Fruit fly (Drosophila melanogaster): ENCODE data around the gene I-t.

The I-t gene

dm6 chr3R:11703730-11704129, at the start of gene I-t:
Gene I-t (plus strand): TSS chr3R:11704030.
- no peak for TF ChIP-seq CG15710 (tag; optimal IDR thresholded peaks at IDR 0.05)
- no peak for TF ChIP-seq CG10348 (GFP tag; IDR thresholded peaks at IDR 0.05)
- TF ChIP-seq CG34367 (tag; optimal IDR thresholded peaks at IDR 0.05): no peak
- TF ChIP-seq Snoo (tag; optimal IDR thresholded peaks at IDR 0.05): no peak
- TF ChIP-seq CG4496 (GFP tag; IDR thresholded peaks at IDR 0.05): no peak
- no peak for TF ChIP-seq D1 (tag; optimal IDR thresholded peaks at IDR 0.05)
- TF ChIP-seq Pif1A (GFP tag; optimal IDR thresholded peaks at IDR 0.05): no peak
- TF ChIP-seq CG12605 (GFP tag; IDR thresholded peaks at IDR 0.05): no peak
- TF ChIP-seq CG13204 (GFP tag; optimal IDR thresholded peaks at IDR 0.05): no peak
- no peak for TF ChIP-seq CG32121 (GFP tag; IDR thresholded peaks at IDR 0.05)
- TF ChIP-seq CG8301 (tag; optimal IDR thresholded peaks at IDR 0.05): no peak
- TF ChIP-seq CG8159 (tag; optimal IDR thresholded peaks at IDR 0.05): no peak
- TF ChIP-seq rn (GFP tag; IDR thresholded peaks at IDR 0.05): no peak

- TF ChIP-seq CG8301 (tag; optimal IDR thresholded peaks at IDR 0.05): peak; percentile 96
- peak; percentile 92 for TF ChIP-seq CG9948 (tag; optimal IDR thresholded peaks at IDR 0.05)
- TF ChIP-seq D1 (tag; optimal IDR thresholded peaks at IDR 0.05): peak; percentile 88
- peak; percentile 93 for TF ChIP-seq Snoo (tag; optimal IDR thresholded peaks at IDR 0.05)
- TF ChIP-seq Ets98B (GFP tag; IDR thresholded peaks at IDR 0.05): peak; percentile 98
- peak; percentile 85 for TF ChIP-seq CG15710 (tag; optimal IDR thresholded peaks at IDR 0.05)
- TF ChIP-seq EcR (GFP tag; optimal IDR thresholded peaks at IDR 0.05): peak; percentile 11
- TF ChIP-seq Pif1A (GFP tag; optimal IDR thresholded peaks at IDR 0.05): peak; percentile 95
- peak; percentile 63 for TF ChIP-seq CG10348 (GFP tag; IDR thresholded peaks at IDR 0.05)
- peak; percentile 95 for TF ChIP-seq CG17806 (tag; optimal IDR thresholded peaks at IDR 0.05)
- TF ChIP-seq rn (GFP tag; IDR thresholded peaks at IDR 0.05): peak; percentile 89
- TF ChIP-seq Pif1B (GFP tag; optimal IDR thresholded peaks at IDR 0.05): peak; percentile 97
- peak; percentile 97 for TF ChIP-seq fd96Ca (GFP tag; IDR thresholded peaks at IDR 0.05)
- TF ChIP-seq CG12605 (GFP tag; IDR thresholded peaks at IDR 0.05): peak; percentile 97
- peak; percentile 91 for TF ChIP-seq CG34367 (tag; optimal IDR thresholded peaks at IDR 0.05)
- peak; percentile 97 for TF ChIP-seq CG14655 (GFP tag; optimal IDR thresholded peaks at IDR 0.05)
- peak; percentile 80 for TF ChIP-seq gl (tag; optimal IDR thresholded peaks at IDR 0.05)
- TF ChIP-seq CG8159 (tag; optimal IDR thresholded peaks at IDR 0.05): peak; percentile 91
- TF ChIP-seq CG13204 (GFP tag; optimal IDR thresholded peaks at IDR 0.05): peak; percentile 70
- peak; percentile 98 for TF ChIP-seq CG4496 (GFP tag; IDR thresholded peaks at IDR 0.05)
- TF ChIP-seq CG32121 (GFP tag; IDR thresholded peaks at IDR 0.05): peak; percentile 98
Measured at dm6 chr3R:11655873-11656374, 47.9 kb upstream of the I-t start, which contains the start of gene CG42327. Gene CG42327 (plus strand): TSS chr3R:11656149.

dm6 chr3R:11656614-11657216, 47.1 kb upstream of the I-t start:
- TF ChIP-seq EcR (GFP tag; optimal IDR thresholded peaks at IDR 0.05) (peak; percentile 60), gl (tag; optimal IDR thresholded peaks at IDR 0.05) (peak; percentile 98), CG17806 (tag; optimal IDR thresholded peaks at IDR 0.05) (peak; percentile 99), Pif1A (GFP tag; optimal IDR thresholded peaks at IDR 0.05) (peak; percentile 99), Pif1B (GFP tag; optimal IDR thresholded peaks at IDR 0.05) (peak; percentile 100), CG32121 (GFP tag; IDR thresholded peaks at IDR 0.05) (peak; percentile 99), CG13204 (GFP tag; optimal IDR thresholded peaks at IDR 0.05) (peak; percentile 96), Ets98B (GFP tag; IDR thresholded peaks at IDR 0.05) (peak; percentile 99), rn (GFP tag; IDR thresholded peaks at IDR 0.05) (peak; percentile 97), D1 (tag; optimal IDR thresholded peaks at IDR 0.05) (peak; percentile 97), CG8301 (tag; optimal IDR thresholded peaks at IDR 0.05) (peak; percentile 99), Snoo (tag; optimal IDR thresholded peaks at IDR 0.05) (peak; percentile 98), CG8159 (tag; optimal IDR thresholded peaks at IDR 0.05) (peak; percentile 99), CG4496 (GFP tag; IDR thresholded peaks at IDR 0.05) (peak; percentile 99), CG14655 (GFP tag; optimal IDR thresholded peaks at IDR 0.05) (peak; percentile 99), CG15710 (tag; optimal IDR thresholded peaks at IDR 0.05) (peak; percentile 99), CG10348 (GFP tag; IDR thresholded peaks at IDR 0.05) (peak; percentile 94), fd96Ca (GFP tag; IDR thresholded peaks at IDR 0.05) (peak; percentile 99), CG12605 (GFP tag; IDR thresholded peaks at IDR 0.05) (peak; percentile 99), CG34367 (tag; optimal IDR thresholded peaks at IDR 0.05) (peak; percentile 99), CG9948 (tag; optimal IDR thresholded peaks at IDR 0.05) (peak; percentile 99)

dm6 chr3R:11657786-11658193, 46.0 kb upstream of the I-t start:
- TF ChIP-seq fd96Ca (GFP tag; IDR thresholded peaks at IDR 0.05) (peak; percentile 62; the same call in 1 of the 3 replicates), Pif1B (GFP tag; optimal IDR thresholded peaks at IDR 0.05) (peak; percentile 86), CG8159 (tag; optimal IDR thresholded peaks at IDR 0.05) (peak; percentile 87), gl (tag; optimal IDR thresholded peaks at IDR 0.05) (peak; percentile 76), CG14655 (GFP tag; optimal IDR thresholded peaks at IDR 0.05) (peak; percentile 80), CG8301 (tag; optimal IDR thresholded peaks at IDR 0.05) (peak; percentile 78), CG13204 (GFP tag; optimal IDR thresholded peaks at IDR 0.05) (peak; percentile 74), CG17806 (tag; optimal IDR thresholded peaks at IDR 0.05) (peak; percentile 87), CG9948 (tag; optimal IDR thresholded peaks at IDR 0.05) (peak; percentile 83), CG4496 (GFP tag; IDR thresholded peaks at IDR 0.05) (peak; percentile 90), CG15710 (tag; optimal IDR thresholded peaks at IDR 0.05) (peak; percentile 85), Snoo (tag; optimal IDR thresholded peaks at IDR 0.05) (peak; percentile 78), Ets98B (GFP tag; IDR thresholded peaks at IDR 0.05) (peak; percentile 74), CG32121 (GFP tag; IDR thresholded peaks at IDR 0.05) (peak; percentile 76), CG10348 (GFP tag; IDR thresholded peaks at IDR 0.05) (no peak), CG12605 (GFP tag; IDR thresholded peaks at IDR 0.05) (peak; percentile 56; the same call in 1 of the 2 replicates), Pif1A (GFP tag; optimal IDR thresholded peaks at IDR 0.05) (peak; percentile 83), CG34367 (tag; optimal IDR thresholded peaks at IDR 0.05) (peak; percentile 81), rn (GFP tag; IDR thresholded peaks at IDR 0.05) (peak; percentile 41; the same call in 1 of the 2 replicates), EcR (GFP tag; optimal IDR thresholded peaks at IDR 0.05) (peak; percentile 81), D1 (tag; optimal IDR thresholded peaks at IDR 0.05) (peak; percentile 25)

dm6 chr3R:11661187-11661586, 42.6 kb upstream of the I-t start:
- TF ChIP-seq Ets98B (GFP tag; IDR thresholded peaks at IDR 0.05): no peak
- TF ChIP-seq Pif1B (GFP tag; optimal IDR thresholded peaks at IDR 0.05): no peak
- TF ChIP-seq CG12605 (GFP tag; IDR thresholded peaks at IDR 0.05): no peak
- peak; percentile 36 for TF ChIP-seq CG14655 (GFP tag; optimal IDR thresholded peaks at IDR 0.05)
- no peak for TF ChIP-seq Pif1A (GFP tag; optimal IDR thresholded peaks at IDR 0.05)
- peak; percentile 14; the same call in 1 of the 3 replicates for TF ChIP-seq fd96Ca (GFP tag; IDR thresholded peaks at IDR 0.05)
- TF ChIP-seq CG8159 (tag; optimal IDR thresholded peaks at IDR 0.05): no peak
- no peak; the same call in 2 of the 3 replicates for TF ChIP-seq CG4496 (GFP tag; IDR thresholded peaks at IDR 0.05)
- TF ChIP-seq CG15710 (tag; optimal IDR thresholded peaks at IDR 0.05): no peak
- no peak for TF ChIP-seq CG17806 (tag; optimal IDR thresholded peaks at IDR 0.05)
- no peak for TF ChIP-seq CG10348 (GFP tag; IDR thresholded peaks at IDR 0.05)
- TF ChIP-seq CG9948 (tag; optimal IDR thresholded peaks at IDR 0.05): no peak
- TF ChIP-seq D1 (tag; optimal IDR thresholded peaks at IDR 0.05): no peak
- no peak for TF ChIP-seq gl (tag; optimal IDR thresholded peaks at IDR 0.05)
- peak; percentile 32 for TF ChIP-seq CG8301 (tag; optimal IDR thresholded peaks at IDR 0.05)
- TF ChIP-seq CG34367 (tag; optimal IDR thresholded peaks at IDR 0.05): no peak
- TF ChIP-seq Snoo (tag; optimal IDR thresholded peaks at IDR 0.05): no peak
- no peak for TF ChIP-seq CG13204 (GFP tag; optimal IDR thresholded peaks at IDR 0.05)
- TF ChIP-seq rn (GFP tag; IDR thresholded peaks at IDR 0.05): no peak
- no peak for TF ChIP-seq CG32121 (GFP tag; IDR thresholded peaks at IDR 0.05)
- no peak for TF ChIP-seq EcR (GFP tag; optimal IDR thresholded peaks at IDR 0.05)

All from whole organism, pupa.